Worm (Caenorhabditis elegans): ENCODE data around the gene srd-36.

- TF ChIP-seq nhr-25 (tag; optimal IDR thresholded peaks at IDR 0.05) (no peak), lin-39 (tag; optimal IDR thresholded peaks at IDR 0.05) (no peak), nhr-23 (tag; optimal IDR thresholded peaks at IDR 0.05) (no peak), zag-1 (tag; optimal IDR thresholded peaks at IDR 0.05) (no peak), mdl-1 (tag; optimal IDR thresholded peaks at IDR 0.05) (no peak), ceh-82 (tag; optimal IDR thresholded peaks at IDR 0.05) (no peak), tbx-2 (tag; optimal IDR thresholded peaks at IDR 0.05) (no peak)
These were observed 36.8 kb upstream of the srd-36 start, which contains the start of gene sir-2.3 for ce11 chrX:13331386-13331785.
